Worm (Caenorhabditis elegans): Measurements from ENCODE around the gene gst-17.
A peak's percentile ranks its signal among the peaks of the same experiment; 100 is the strongest.

The gst-17 gene

DNA sequence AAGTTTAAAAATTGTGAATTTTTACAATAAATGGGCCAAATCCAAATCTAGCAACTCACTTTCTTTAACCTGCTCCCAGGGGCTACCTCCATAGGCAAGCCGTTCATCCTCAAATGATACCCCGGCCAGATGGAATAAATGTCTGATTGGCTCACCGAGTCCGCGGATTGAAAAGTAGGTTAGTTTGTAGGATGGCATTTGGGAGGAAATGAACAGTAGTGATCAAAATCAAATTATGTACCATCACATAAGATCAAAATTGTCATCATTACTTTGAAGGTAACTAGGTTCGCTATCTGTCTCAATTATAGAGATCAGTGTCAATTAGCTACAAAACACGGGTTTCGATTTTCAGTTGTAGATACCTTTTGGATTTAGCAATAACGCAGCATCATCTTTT, at the start of gene gst-17, which contains the start of gene gst-18:
Gene gst-17 (minus strand): TSS at position 101 of the 400 bp plus-strand sequence.
Gene gst-18 (minus strand): TSS at position 198 of the 400 bp plus-strand sequence.
- TF ChIP-seq rpc-1 (optimal IDR thresholded peaks at IDR 0.05) (no peak), rpc-1 (tag; optimal IDR thresholded peaks at IDR 0.05) (no peak), hlh-12 (tag; optimal IDR thresholded peaks at IDR 0.05) (no peak), mel-28 (tag; optimal IDR thresholded peaks at IDR 0.05; ENCODE audit: borderline replicate concordance) (no peak), K12H6.12 (tag; optimal IDR thresholded peaks at IDR 0.05) (no peak), ztf-6 (GFP tag; IDR thresholded peaks at IDR 0.05) (no peak), zfh-2 (GFP tag; conservative IDR thresholded peaks at IDR 0.05) (no peak), let-526 (GFP tag; IDR thresholded peaks at IDR 0.05) (no peak), lin-40 (tag; optimal IDR thresholded peaks at IDR 0.05) (no peak), C06A6.2 (GFP tag; conservative IDR thresholded peaks at IDR 0.05) (no peak)

DNA sequence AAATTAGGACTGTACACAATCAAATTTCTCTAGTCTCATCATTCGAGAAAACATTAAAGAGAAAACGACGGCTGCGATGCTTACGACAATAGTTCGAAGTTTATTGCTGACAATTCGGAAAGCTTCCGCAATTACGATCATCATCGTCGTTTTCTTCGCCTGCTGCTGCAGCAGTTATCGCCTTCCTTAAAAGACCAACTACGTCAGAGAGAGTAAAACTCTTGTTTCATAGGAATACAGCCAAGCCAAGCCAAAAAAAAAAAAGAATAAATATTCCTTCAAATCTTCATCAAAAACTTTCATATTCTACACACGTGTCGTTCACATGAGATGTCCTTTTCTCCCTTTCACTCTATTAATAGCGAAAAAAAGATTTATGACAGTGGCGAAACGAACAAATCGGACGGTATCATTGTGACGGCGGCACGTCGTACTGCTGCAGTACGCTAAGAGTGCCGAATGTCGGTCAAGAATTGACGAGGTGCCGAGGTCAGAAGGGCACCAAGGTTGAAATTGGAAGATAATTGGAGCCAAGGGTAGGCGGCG, 49.3 kb upstream of the gst-17 start:
- peak; percentile 33 for TF ChIP-seq lin-40 (tag; optimal IDR thresholded peaks at IDR 0.05)
- no peak for TF ChIP-seq snpc-3.4 (tag; optimal IDR thresholded peaks at IDR 0.05)
- TF ChIP-seq nfyb-1 (GFP tag; IDR thresholded peaks at IDR 0.05) = no peak
- TF ChIP-seq ztf-26 (tag; optimal IDR thresholded peaks at IDR 0.05) = peak; percentile 24
- no peak for TF ChIP-seq ztf-3 (GFP tag; optimal IDR thresholded peaks at IDR 0.05)

- TF ChIP-seq lsy-27 (tag; optimal IDR thresholded peaks at IDR 0.05; ENCODE audit: borderline replicate concordance, insufficient read depth) (no peak), zfh-2 (GFP tag; conservative IDR thresholded peaks at IDR 0.05) (peak; percentile 15; the same call in 1 of the 2 replicates), nhr-90 (tag; optimal IDR thresholded peaks at IDR 0.05) (no peak), ccch-3 (GFP tag; optimal IDR thresholded peaks at IDR 0.05) (no peak), F39B2.1 (GFP tag; IDR thresholded peaks at IDR 0.05) (no peak), egrh-3 (GFP tag; IDR thresholded peaks at IDR 0.05) (no peak), lin-40 (tag; optimal IDR thresholded peaks at IDR 0.05) (peak; percentile 29), bed-2 (GFP tag; IDR thresholded peaks at IDR 0.05) (no peak), efl-1 (GFP tag; optimal IDR thresholded peaks at IDR 0.05) (no peak), C06A6.2 (GFP tag; conservative IDR thresholded peaks at IDR 0.05) (0 out of 2 replicates have a peak, but pooled peaks have one; percentile 12), somi-1 (GFP tag; optimal IDR thresholded peaks at IDR 0.05) (peak; percentile 40), sptf-2 (GFP tag; optimal IDR thresholded peaks at IDR 0.05) (no peak), ztf-26 (tag; optimal IDR thresholded peaks at IDR 0.05) (peak; percentile 66), hmg-1.2 (GFP tag; IDR thresholded peaks at IDR 0.05) (peak; percentile 22; the same call in 1 of the 2 replicates), lin-26 (GFP tag; IDR thresholded peaks at IDR 0.05) (0 out of 2 replicates have a peak, but pooled peaks have one; percentile 29), pha-4 (tag; optimal IDR thresholded peaks at IDR 0.05) (no peak), nfya-1 (tag; optimal IDR thresholded peaks at IDR 0.05; ENCODE audit: borderline replicate concordance, insufficient read depth) (no peak), F55B11.4 (tag; optimal IDR thresholded peaks at IDR 0.05; ENCODE audit: borderline replicate concordance, insufficient read depth) (no peak), Y95B8A.8 (GFP tag; IDR thresholded peaks at IDR 0.05) (no peak)
Observed at ce11 chrII:13678555-13679119, 48.0 kb upstream of the gst-17 start.

ce11 chrII:13677927-13678326, 47.3 kb upstream of the gst-17 start:
- TF ChIP-seq egrh-3 (GFP tag; IDR thresholded peaks at IDR 0.05) = no peak
- no peak for TF ChIP-seq bed-2 (GFP tag; IDR thresholded peaks at IDR 0.05)
- no peak for TF ChIP-seq rpc-1 (optimal IDR thresholded peaks at IDR 0.05)
- no peak for TF ChIP-seq rpc-1 (tag; optimal IDR thresholded peaks at IDR 0.05)
- TF ChIP-seq ztf-28 (GFP tag; IDR thresholded peaks at IDR 0.05) = no peak
- no peak for TF ChIP-seq atf-7 (tag; optimal IDR thresholded peaks at IDR 0.05)
- TF ChIP-seq madf-3 (GFP tag; IDR thresholded peaks at IDR 0.05) = no peak
- TF ChIP-seq aptf-3 (GFP tag; IDR thresholded peaks at IDR 0.05) = no peak
- no peak for TF ChIP-seq lin-26 (GFP tag; IDR thresholded peaks at IDR 0.05)
- no peak for TF ChIP-seq die-1 (tag; optimal IDR thresholded peaks at IDR 0.05)
- TF ChIP-seq xnd-1 (tag; optimal IDR thresholded peaks at IDR 0.05) = no peak
- TF ChIP-seq K11D2.4 (GFP tag; IDR thresholded peaks at IDR 0.05) = no peak
- TF ChIP-seq pbrm-1 (GFP tag; IDR thresholded peaks at IDR 0.05) = no peak
